Fruit fly (Drosophila melanogaster) whole organism, embryonic: ENCODE results near the gene lilli.

Experiments
- ATbp ChIP-seq: fragments of 200-800 bp; sonication (Bioruptor generic); optimal IDR thresholded peaks from 2 replicates; lab custom pipeline; 2017; ENCODE audit warnings: missing biosample characterization, mild to moderate bottlenecking, missing genetic modification characterization, missing genetic modification reagents
- Blimp-1 ChIP-seq: fragments of 200-800 bp; sonication (Bioruptor generic); optimal IDR thresholded peaks from 3 replicates; lab custom pipeline; 2018; ENCODE audit warnings: missing biosample characterization, missing genetic modification characterization, mild to moderate bottlenecking, moderate library complexity, missing genetic modification reagents
- Bteb2 ChIP-seq: fragments of 200-800 bp; sonication (Bioruptor generic); optimal IDR thresholded peaks from 2 replicates; lab custom pipeline; 2016; ENCODE audit warnings: missing biosample characterization, missing genetic modification characterization
- CG10321 ChIP-seq: fragments of 200-800 bp; sonication (Bioruptor generic); IDR thresholded peaks from 2 replicates; pipeline ENCODE4 v1.3.6; 2022; ENCODE audit warnings: missing biosample characterization, missing genetic modification characterization
- CG11247 ChIP-seq: fragments of 200-800 bp; sonication (Bioruptor generic); IDR thresholded peaks from 2 replicates; pipeline ENCODE4 v1.3.6; 2022; ENCODE audit warnings: missing biosample characterization, missing genetic modification characterization
- CG11696 ChIP-seq: fragments of 200-800 bp; sonication (Bioruptor generic); IDR thresholded peaks from 2 replicates; pipeline ENCODE4 v1.3.6; 2022; ENCODE audit warnings: missing biosample characterization, missing genetic modification characterization
- CG14014 ChIP-seq: fragments of 200-800 bp; sonication (Bioruptor generic); IDR thresholded peaks from 2 replicates; pipeline ENCODE4 v1.3.6; 2022; ENCODE audit warnings: missing biosample characterization, missing genetic modification characterization
- CG18476 ChIP-seq: fragments of 200-800 bp; sonication (Bioruptor generic); optimal IDR thresholded peaks from 2 replicates; lab custom pipeline; 2016; ENCODE audit warnings: missing biosample characterization, mild to moderate bottlenecking, missing genetic modification characterization
- CG18599 ChIP-seq: fragments of 200-800 bp; sonication (Bioruptor generic); optimal IDR thresholded peaks from 3 replicates; lab custom pipeline; 2017; ENCODE audit warnings: missing biosample characterization, missing genetic modification characterization, mild to moderate bottlenecking, moderate library complexity, missing genetic modification reagents
- CG18619 ChIP-seq: fragments of 200-800 bp; sonication (Bioruptor generic); optimal IDR thresholded peaks from 3 replicates; lab custom pipeline; 2017; ENCODE audit warnings: missing biosample characterization, mild to moderate bottlenecking, missing genetic modification characterization
- CG3281 ChIP-seq: fragments of 200-800 bp; sonication (Bioruptor generic); optimal IDR thresholded peaks from 3 replicates; lab custom pipeline; 2017; ENCODE audit warnings: missing biosample characterization, mild to moderate bottlenecking, missing genetic modification characterization
- CG3407 ChIP-seq: fragments of 200-800 bp; sonication (Bioruptor generic); optimal IDR thresholded peaks from 2 replicates; lab custom pipeline; 2018; ENCODE audit warnings: missing biosample characterization, mild to moderate bottlenecking, missing genetic modification characterization
- CG4282 ChIP-seq: fragments of 200-800 bp; sonication (Bioruptor generic); optimal IDR thresholded peaks from 2 replicates; lab custom pipeline; 2016; ENCODE audit warnings: missing biosample characterization, missing genetic modification characterization
- CG4617 ChIP-seq: fragments of 200-800 bp; sonication (Bioruptor generic); optimal IDR thresholded peaks from 3 replicates; lab custom pipeline; 2016; ENCODE audit warnings: missing biosample characterization, missing genetic modification characterization, borderline replicate concordance
- CG4730 ChIP-seq: fragments of 200-800 bp; sonication (Bioruptor generic); IDR thresholded peaks from 2 replicates; pipeline ENCODE4 v1.3.6; 2022; ENCODE audit warnings: missing biosample characterization, missing genetic modification characterization
- CG6683 ChIP-seq: fragments of 200-800 bp; sonication (Bioruptor generic); optimal IDR thresholded peaks from 2 replicates; lab custom pipeline; 2017; ENCODE audit warnings: missing biosample characterization, mild to moderate bottlenecking, missing genetic modification characterization, missing genetic modification reagents
- CG7745 ChIP-seq: fragments of 200-800 bp; sonication (Bioruptor generic); optimal IDR thresholded peaks from 2 replicates; lab custom pipeline; 2018; ENCODE audit warnings: missing biosample characterization, mild to moderate bottlenecking, missing genetic modification characterization, moderate library complexity
- CG8281 ChIP-seq: fragments of 200-800 bp; sonication (Bioruptor generic); optimal IDR thresholded peaks from 2 replicates; lab custom pipeline; 2018; ENCODE audit warnings: missing biosample characterization, mild to moderate bottlenecking, missing genetic modification characterization, moderate library complexity
- CG9437 ChIP-seq: fragments of 200-800 bp; sonication (Bioruptor generic); optimal IDR thresholded peaks from 2 replicates; lab custom pipeline; 2018; ENCODE audit warnings: missing biosample characterization, mild to moderate bottlenecking, missing genetic modification characterization
- CG9727 ChIP-seq: fragments of 200-800 bp; sonication (Bioruptor generic); optimal IDR thresholded peaks from 3 replicates; lab custom pipeline; 2017; ENCODE audit warnings: missing biosample characterization, mild to moderate bottlenecking, missing genetic modification characterization
- CG9876 ChIP-seq: fragments of 200-800 bp; sonication (Bioruptor generic); optimal IDR thresholded peaks from 2 replicates; lab custom pipeline; 2016; ENCODE audit warnings: missing biosample characterization, missing genetic modification characterization
- CG9932 ChIP-seq: fragments of 200-800 bp; sonication (Bioruptor generic); IDR thresholded peaks from 2 replicates; pipeline ENCODE4 v1.3.6; 2022; ENCODE audit warnings: missing biosample characterization, missing genetic modification characterization
- Dek ChIP-seq: fragments of 200-800 bp; sonication (Bioruptor generic); optimal IDR thresholded peaks from 3 replicates; lab custom pipeline; 2019; ENCODE audit warnings: missing biosample characterization, mild to moderate bottlenecking, missing genetic modification characterization, moderate library complexity
- Ets97D ChIP-seq: fragments of 200-800 bp; sonication (Bioruptor generic); optimal IDR thresholded peaks from 3 replicates; lab custom pipeline; 2016; ENCODE audit warnings: missing biosample characterization, missing genetic modification characterization
- Fer1 ChIP-seq: fragments of 200-800 bp; sonication (Bioruptor generic); optimal IDR thresholded peaks from 2 replicates; lab custom pipeline; 2017; ENCODE audit warnings: missing biosample characterization, mild to moderate bottlenecking, missing genetic modification characterization
- MESR4 ChIP-seq: fragments of 200-800 bp; sonication (Bioruptor generic); optimal IDR thresholded peaks from 2 replicates; lab custom pipeline; 2018; ENCODE audit warnings: missing biosample characterization, mild to moderate bottlenecking, missing genetic modification characterization, moderate library complexity
- MTF-1 ChIP-seq: fragments of 200-800 bp; sonication (Bioruptor generic); optimal IDR thresholded peaks from 2 replicates; lab custom pipeline; 2018; ENCODE audit warnings: missing biosample characterization, mild to moderate bottlenecking, missing genetic modification characterization, borderline replicate concordance
- Neu2 ChIP-seq: fragments of 200-800 bp; sonication (Bioruptor generic); optimal IDR thresholded peaks from 3 replicates; lab custom pipeline; 2016; ENCODE audit warnings: missing biosample characterization, missing genetic modification characterization, borderline replicate concordance
- Nf-YA ChIP-seq: fragments of 200-800 bp; sonication (Bioruptor generic); IDR thresholded peaks from 2 replicates; pipeline ENCODE4 v1.3.6; 2022; ENCODE audit warnings: missing biosample characterization, missing genetic modification characterization
- NfI ChIP-seq: fragments of 200-800 bp; sonication (Bioruptor generic); optimal IDR thresholded peaks from 3 replicates; lab custom pipeline; 2018; ENCODE audit warnings: missing biosample characterization, mild to moderate bottlenecking, missing genetic modification characterization, moderate library complexity
- Oli ChIP-seq: fragments of 200-800 bp; sonication (Bioruptor generic); optimal IDR thresholded peaks from 2 replicates; lab custom pipeline; 2018; ENCODE audit warnings: missing biosample characterization, mild to moderate bottlenecking, missing genetic modification characterization, moderate library complexity
- Xbp1 ChIP-seq: fragments of 200-800 bp; sonication (Bioruptor generic); optimal IDR thresholded peaks from 3 replicates; lab custom pipeline; 2016; ENCODE audit warnings: missing biosample characterization, mild to moderate bottlenecking, missing genetic modification characterization
- abd-A ChIP-seq: fragments of 200-800 bp; sonication (Bioruptor generic); optimal IDR thresholded peaks from 3 replicates; lab custom pipeline; 2019; ENCODE audit warnings: missing biosample characterization, mild to moderate bottlenecking, missing genetic modification characterization, moderate library complexity
- bab2 ChIP-seq: fragments of 200-800 bp; sonication (Bioruptor generic); optimal IDR thresholded peaks from 2 replicates; lab custom pipeline; 2016; ENCODE audit warnings: missing biosample characterization, missing genetic modification characterization
- bbx ChIP-seq: fragments of 200-800 bp; sonication (Bioruptor generic); IDR thresholded peaks from 2 replicates; pipeline ENCODE4 v1.3.6; 2022; ENCODE audit warnings: missing biosample characterization, missing genetic modification characterization; ENCODE audit not compliant: partially characterized antibody
- bigmax ChIP-seq: fragments of 200-800 bp; sonication (Bioruptor generic); optimal IDR thresholded peaks from 2 replicates; lab custom pipeline; 2018; ENCODE audit warnings: missing biosample characterization, mild to moderate bottlenecking, missing genetic modification characterization
- da ChIP-seq: fragments of 200-800 bp; sonication (Bioruptor generic); optimal IDR thresholded peaks from 2 replicates; lab custom pipeline; 2016; ENCODE audit warnings: missing biosample characterization, missing genetic modification characterization
- exex ChIP-seq: fragments of 200-800 bp; sonication (Bioruptor generic); optimal IDR thresholded peaks from 4 replicates; lab custom pipeline; 2018; ENCODE audit warnings: missing biosample characterization, mild to moderate bottlenecking, missing genetic modification characterization, moderate library complexity
- jing ChIP-seq: fragments of 200-800 bp; sonication (Bioruptor generic); optimal IDR thresholded peaks from 2 replicates; lab custom pipeline; 2018; ENCODE audit warnings: missing biosample characterization, mild to moderate bottlenecking, missing genetic modification characterization
- nmo ChIP-seq: fragments of 200-800 bp; sonication (Bioruptor generic); optimal IDR thresholded peaks from 2 replicates; lab custom pipeline; 2018; ENCODE audit warnings: missing biosample characterization, mild to moderate bottlenecking, missing genetic modification characterization, moderate library complexity
- nom ChIP-seq: fragments of 200-800 bp; sonication (Bioruptor generic); optimal IDR thresholded peaks from 2 replicates; lab custom pipeline; 2017; ENCODE audit warnings: missing biosample characterization, missing genetic modification characterization, mild to moderate bottlenecking, moderate library complexity, missing genetic modification reagents
- sima ChIP-seq: fragments of 200-800 bp; sonication (Bioruptor generic); optimal IDR thresholded peaks from 2 replicates; lab custom pipeline; 2016; ENCODE audit warnings: missing biosample characterization, missing genetic modification characterization
- so ChIP-seq: fragments of 200-800 bp; sonication (Bioruptor generic); IDR thresholded peaks from 3 replicates; pipeline ENCODE4 v1.3.6; 2022; ENCODE audit warnings: missing biosample characterization, missing genetic modification characterization
- tap ChIP-seq: fragments of 200-800 bp; optimal IDR thresholded peaks from 3 replicates; lab custom pipeline; 2019; ENCODE audit warnings: missing biosample characterization, mild to moderate bottlenecking, missing genetic modification characterization, moderate library complexity
- trh ChIP-seq: fragments of 200-800 bp; sonication (Bioruptor generic); optimal IDR thresholded peaks from 2 replicates; lab custom pipeline; 2016; ENCODE audit warnings: missing biosample characterization, missing genetic modification characterization
- wek ChIP-seq: fragments of 200-800 bp; sonication (Bioruptor generic); optimal IDR thresholded peaks from 3 replicates; lab custom pipeline; 2018; ENCODE audit warnings: missing biosample characterization, mild to moderate bottlenecking, missing genetic modification characterization, moderate library complexity
- wor ChIP-seq: fragments of 200-800 bp; sonication (Bioruptor generic); IDR thresholded peaks from 2 replicates; pipeline ENCODE4 v1.3.6; 2022; ENCODE audit warnings: missing biosample characterization, missing genetic modification characterization
- zfh2 ChIP-seq: fragments of 200-800 bp; sonication (Bioruptor generic); optimal IDR thresholded peaks from 2 replicates; lab custom pipeline; 2016; ENCODE audit warnings: missing biosample characterization, missing genetic modification characterization

The lilli gene

DNA sequence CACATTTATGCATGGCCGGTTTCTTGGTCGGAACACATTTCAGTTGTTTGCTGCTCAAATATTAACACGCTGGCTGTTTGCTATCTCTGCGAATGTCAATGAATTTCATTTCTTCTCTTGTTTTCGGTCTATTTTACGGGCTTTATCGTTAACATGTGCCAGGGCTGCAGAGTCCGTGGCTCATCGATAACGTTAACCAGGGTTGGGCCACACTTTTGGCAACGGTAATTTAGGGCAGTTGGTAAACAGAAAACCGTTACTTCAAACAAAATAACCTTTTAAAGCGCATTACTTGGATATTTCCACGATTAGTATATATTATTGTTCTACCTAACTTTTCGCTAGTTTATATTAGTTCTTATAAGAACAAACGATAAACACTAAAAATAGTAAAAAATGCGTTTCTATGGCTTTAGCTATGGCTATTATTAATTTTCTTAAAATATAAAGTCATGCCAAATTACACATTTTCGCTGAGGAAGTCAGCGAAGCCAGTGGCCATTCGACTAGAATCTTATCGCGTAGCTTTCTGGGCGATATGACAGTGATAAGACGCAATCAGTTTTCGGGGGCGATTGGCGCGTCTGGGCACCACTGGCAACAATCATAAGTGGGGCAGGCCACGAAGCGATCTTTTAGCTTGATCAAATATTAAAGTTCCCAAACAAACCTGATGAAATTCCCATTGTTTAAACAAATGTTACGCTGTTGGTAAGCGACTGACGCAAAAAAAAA is 2.6 kb upstream of the lilli start (continued):
- TF ChIP-seq MTF-1 (GFP tag; lab: Kevin White, UChicago) (peak; percentile 69), CG10321 (GFP tag; lab: Robert Waterston, UW) (no peak; the same call in 1 of the 2 replicates), trh (GFP tag; lab: Kevin White, UChicago) (peak; percentile 40), bigmax (GFP tag; lab: Kevin White, UChicago) (no peak), bab2 (GFP tag; lab: Kevin White, UChicago) (peak; percentile 35), bbx (GFP tag; lab: Robert Waterston, UW) (peak; percentile 35; the same call in 1 of the 2 replicates), Fer1 (GFP tag; lab: Kevin White, UChicago) (peak; percentile 76), tap (tag; lab: Kevin White, UChicago) (no peak), CG9876 (GFP tag; lab: Kevin White, UChicago) (no peak), CG9932 (GFP tag; lab: Robert Waterston, UW) (peak; percentile 50), zfh2 (GFP tag; lab: Kevin White, UChicago) (peak; percentile 62), CG18476 (peak; percentile 14), CG4282 (GFP tag; lab: Kevin White, UChicago) (no peak), da (GFP tag; lab: Kevin White, UChicago) (no peak), Blimp-1 (GFP tag; lab: Kevin White, UChicago) (peak; percentile 19), sima (GFP tag; lab: Kevin White, UChicago) (no peak), Ets97D (GFP tag; lab: Kevin White, UChicago) (peak; percentile 42), exex (tag; lab: Kevin White, UChicago) (no peak), CG11247 (GFP tag; lab: Robert Waterston, UW) (peak; percentile 12; the same call in 1 of the 2 replicates), CG11696 (GFP tag; lab: Robert Waterston, UW) (peak; percentile 27; the same call in 1 of the 2 replicates), NfI (GFP tag; lab: Kevin White, UChicago) (peak; percentile 29), wor (no peak), CG14014 (GFP tag; lab: Robert Waterston, UW) (peak; percentile 67), nom (GFP tag; lab: Kevin White, UChicago) (no peak), CG3407 (GFP tag; lab: Kevin White, UChicago) (peak; percentile 62), abd-A (tag; lab: Kevin White, UChicago) (peak; percentile 37), MESR4 (GFP tag; lab: Kevin White, UChicago) (peak; percentile 32), nmo (GFP tag; lab: Kevin White, UChicago) (peak; percentile 43), CG18599 (GFP tag; lab: Kevin White, UChicago) (peak; percentile 57), wek (GFP tag; lab: Kevin White, UChicago) (peak; percentile 75), Xbp1 (GFP tag; lab: Kevin White, UChicago) (peak; percentile 42), CG9727 (GFP tag; lab: Kevin White, UChicago) (peak; percentile 50), so (GFP tag; lab: Robert Waterston, UW) (no peak; the same call in 2 of the 3 replicates), jing (GFP tag; lab: Kevin White, UChicago) (no peak), CG7745 (no peak), CG8281 (no peak), CG9437 (GFP tag; lab: Kevin White, UChicago) (peak; percentile 99), ATbp (peak; percentile 82), CG18619 (GFP tag; lab: Kevin White, UChicago) (no peak), Neu2 (GFP tag; lab: Kevin White, UChicago) (no peak), CG3281 (GFP tag; lab: Kevin White, UChicago) (peak; percentile 86), CG4617 (GFP tag; lab: Kevin White, UChicago) (peak; percentile 47), Bteb2 (GFP tag; lab: Kevin White, UChicago) (no peak), Oli (tag; lab: Kevin White, UChicago) (peak; percentile 29), Dek (peak; percentile 62), CG6683 (GFP tag; lab: Kevin White, UChicago) (peak; percentile 34), CG4730 (GFP tag; lab: Robert Waterston, UW) (no peak), Nf-YA (peak; percentile 65; the same call in 1 of the 2 replicates)
